Fruit fly (Drosophila melanogaster): ENCODE measurements around the gene CG42714.

Gene CG42714

DNA sequence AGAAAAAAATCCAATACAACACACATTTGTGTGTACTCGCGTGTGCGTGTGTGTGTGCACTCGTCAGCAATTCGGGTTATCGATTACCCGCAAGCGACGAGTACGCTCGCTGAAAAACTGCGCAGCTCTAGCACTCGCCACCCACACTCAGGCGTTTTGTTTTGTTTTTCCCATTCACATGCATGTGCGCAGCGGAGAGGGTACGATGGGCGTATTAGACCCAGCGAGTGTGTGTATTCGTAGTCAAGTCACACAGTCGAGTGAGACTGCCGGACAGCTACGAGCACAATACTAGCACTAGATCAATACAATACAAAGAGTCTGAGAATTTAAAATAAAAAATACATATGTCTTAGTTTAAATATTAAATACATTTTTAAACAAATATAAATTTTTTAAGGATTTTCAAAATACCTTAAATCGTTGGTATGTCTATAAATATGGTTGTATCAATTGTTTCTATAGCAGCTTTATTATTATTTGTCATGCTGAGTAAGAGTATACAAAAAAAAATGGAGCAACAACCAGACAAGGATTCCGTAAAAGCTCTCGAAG lies 48.9 kb downstream of the CG42714 start, which contains the start of the genes D19B and CG43293 (continued):
- TF ChIP-seq CG12769 (tag; optimal IDR thresholded peaks at IDR 0.05) (no peak), Hmr (GFP tag; optimal IDR thresholded peaks at IDR 0.05) (peak; percentile 90), CG13894 (tag; optimal IDR thresholded peaks at IDR 0.05) (peak; percentile 84), CG8388 (GFP tag; optimal IDR thresholded peaks at IDR 0.05) (peak; percentile 79), Hr78 (GFP tag; optimal IDR thresholded peaks at IDR 0.05) (no peak), CG1792 (GFP tag; optimal IDR thresholded peaks at IDR 0.05) (peak; percentile 79), Ets65A (GFP tag) (peak; percentile 98), CG1529 (GFP tag; optimal IDR thresholded peaks at IDR 0.05) (peak; percentile 72), chm (GFP tag; IDR thresholded peaks at IDR 0.05) (peak; percentile 97), Meics (GFP tag; optimal IDR thresholded peaks at IDR 0.05) (peak; percentile 90), CG15011 (GFP tag; optimal IDR thresholded peaks at IDR 0.05) (no peak), twi (tag; optimal IDR thresholded peaks at IDR 0.05) (peak; percentile 70), CG17359 (tag; optimal IDR thresholded peaks at IDR 0.05) (peak; percentile 92), fd102C (GFP tag; optimal IDR thresholded peaks at IDR 0.05) (peak; percentile 12), CG3163 (GFP tag; optimal IDR thresholded peaks at IDR 0.05) (peak; percentile 65), Antp (GFP tag; optimal IDR thresholded peaks at IDR 0.05) (peak; percentile 93), CG1602 (GFP tag; optimal IDR thresholded peaks at IDR 0.05) (peak; percentile 88), fru (optimal IDR thresholded peaks at IDR 0.05) (peak; percentile 68), tll (GFP tag; optimal IDR thresholded peaks at IDR 0.05) (peak in 1 of 2 experiments; percentile 76), CG10147 (GFP tag; optimal IDR thresholded peaks at IDR 0.05) (peak; percentile 70), ac (GFP tag; optimal IDR thresholded peaks at IDR 0.05) (peak; percentile 28), Sox102F (GFP tag; optimal IDR thresholded peaks at IDR 0.05) (peak; percentile 89), CG7839 (tag; optimal IDR thresholded peaks at IDR 0.05) (peak; percentile 88), Side (GFP tag; optimal IDR thresholded peaks at IDR 0.05) (peak; percentile 77), Xbp1 (GFP tag; optimal IDR thresholded peaks at IDR 0.05) (peak; percentile 94), CG2875 (GFP tag; optimal IDR thresholded peaks at IDR 0.05) (peak; percentile 72), Deaf1 (tag; optimal IDR thresholded peaks at IDR 0.05) (peak; percentile 62), Tbp (GFP tag; optimal IDR thresholded peaks at IDR 0.05) (no peak), CG5953 (GFP tag; IDR thresholded peaks at IDR 0.05) (peak; percentile 87), gcm2 (GFP tag; optimal IDR thresholded peaks at IDR 0.05) (peak; percentile 66), insv (GFP tag; optimal IDR thresholded peaks at IDR 0.05) (peak in 1 of 2 experiments; percentile 69), CG12219 (GFP tag; optimal IDR thresholded peaks at IDR 0.05) (peak; percentile 84), CG11696 (GFP tag; IDR thresholded peaks at IDR 0.05) (peak; percentile 99), toy (GFP tag; IDR thresholded peaks at IDR 0.05) (0 out of 2 replicates have a peak, but pooled peaks have one; percentile 54), tgo (GFP tag; IDR thresholded peaks at IDR 0.05) (peak; percentile 92), Hey (tag; optimal IDR thresholded peaks at IDR 0.05) (peak; percentile 23), CG15514 (GFP tag; optimal IDR thresholded peaks at IDR 0.05) (peak; percentile 85), Neu2 (GFP tag; optimal IDR thresholded peaks at IDR 0.05; ENCODE audit: borderline replicate concordance) (peak; percentile 26), Ssrp (tag; optimal IDR thresholded peaks at IDR 0.05) (peak; percentile 81), CG32532 (GFP tag; IDR thresholded peaks at IDR 0.05) (peak; percentile 97), NK7.1 (GFP tag; optimal IDR thresholded peaks at IDR 0.05) (peak; percentile 73), dmrt11E (tag; optimal IDR thresholded peaks at IDR 0.05) (peak; percentile 78), sr (GFP tag; IDR thresholded peaks at IDR 0.05) (peak; percentile 61), gt (GFP tag; IDR thresholded peaks at IDR 0.05) (no peak), Hsf (GFP tag; optimal IDR thresholded peaks at IDR 0.05) (peak; percentile 86), CG11093 (GFP tag; IDR thresholded peaks at IDR 0.05) (peak; percentile 82; the same call in 2 of the 3 replicates), nerfin-2 (GFP tag; IDR thresholded peaks at IDR 0.05; ENCODE audit: partially characterized antibody) (peak; percentile 77), BtbVII (GFP tag; optimal IDR thresholded peaks at IDR 0.05) (peak; percentile 81), CG4820 (GFP tag; optimal IDR thresholded peaks at IDR 0.05) (peak; percentile 69), pnt (GFP tag; optimal IDR thresholded peaks at IDR 0.05) (peak; percentile 83)
